Worm (Caenorhabditis elegans) whole organism, mixed stage, embryonic: ENCODE measurements around the gene R13H4.5.

Source experiments
- M03D4.4 ChIP-seq: sonication (generic microtip); optimal IDR thresholded peaks from 2 replicates; lab custom pipeline; 2017; ENCODE audit warnings: mild to moderate bottlenecking, missing genetic modification characterization, missing compliant biosample characterization
- bed-3 ChIP-seq: fragments of 200-800 bp; sonication (Bioruptor generic); optimal IDR thresholded peaks from 3 replicates; lab custom pipeline; 2018; ENCODE audit warnings: mild to moderate bottlenecking, missing genetic modification characterization, moderate library complexity, missing compliant biosample characterization
- blmp-1 ChIP-seq: fragments of 150-350 bp; optimal IDR thresholded peaks from 2 replicates; lab custom pipeline; 2014; ENCODE audit warnings: missing biosample characterization, missing genetic modification characterization
- ceh-39 ChIP-seq: fragments of 150-350 bp; optimal IDR thresholded peaks from 2 replicates; lab custom pipeline; 2014; ENCODE audit warnings: missing biosample characterization, missing genetic modification characterization
- ceh-43 ChIP-seq: fragments of 200-800 bp; sonication (Bioruptor generic); optimal IDR thresholded peaks from 2 replicates; lab custom pipeline; 2018; ENCODE audit warnings: mild to moderate bottlenecking, missing genetic modification characterization, moderate library complexity, missing compliant biosample characterization
- ceh-83 ChIP-seq: fragments of 200-800 bp; sonication (Bioruptor generic); optimal IDR thresholded peaks from 2 replicates; lab custom pipeline; 2018; ENCODE audit warnings: mild to moderate bottlenecking, missing genetic modification characterization, missing compliant biosample characterization
- ces-1 ChIP-seq: fragments of 150-350 bp; optimal IDR thresholded peaks from 2 replicates; lab custom pipeline; 2014; ENCODE audit warnings: missing biosample characterization, missing genetic modification reagents, missing genetic modification characterization
- cnd-1 ChIP-seq: fragments of 200-800 bp; sonication (Bioruptor generic); optimal IDR thresholded peaks from 2 replicates; lab custom pipeline; 2018; ENCODE audit warnings: mild to moderate bottlenecking, missing genetic modification characterization, missing compliant biosample characterization
- drap-1 ChIP-seq: fragments of 200-800 bp; sonication (Bioruptor generic); optimal IDR thresholded peaks from 3 replicates; lab custom pipeline; 2018; ENCODE audit warnings: mild to moderate bottlenecking, missing genetic modification characterization, missing compliant biosample characterization
- elt-1 ChIP-seq: sonication (generic microtip); optimal IDR thresholded peaks from 2 replicates; lab custom pipeline; 2017; ENCODE audit warnings: missing genetic modification characterization, mild to moderate bottlenecking, missing compliant biosample characterization, antibody characterized with exemption, moderate library complexity, borderline replicate concordance; ENCODE audit not compliant: insufficient read depth
- elt-3 ChIP-seq: fragments of 150-350 bp; optimal IDR thresholded peaks from 2 replicates; lab custom pipeline; 2014; ENCODE audit warnings: missing biosample characterization, missing genetic modification characterization
- flh-1 ChIP-seq: fragments of 200-800 bp; sonication (Bioruptor generic); optimal IDR thresholded peaks from 2 replicates; lab custom pipeline; 2018; ENCODE audit warnings: mild to moderate bottlenecking, missing genetic modification characterization, moderate library complexity, missing compliant biosample characterization
- ham-2 ChIP-seq: fragments of 200-800 bp; sonication (Bioruptor generic); optimal IDR thresholded peaks from 2 replicates; lab custom pipeline; 2018; ENCODE audit warnings: mild to moderate bottlenecking, missing genetic modification characterization, missing compliant biosample characterization
- hlh-1 ChIP-seq: fragments of 150-350 bp; optimal IDR thresholded peaks from 2 replicates; lab custom pipeline; 2014; ENCODE audit warnings: missing biosample characterization, missing genetic modification reagents, missing genetic modification characterization
- lin-13 ChIP-seq: fragments of 150-350 bp; optimal IDR thresholded peaks from 2 replicates; lab custom pipeline; 2014; ENCODE audit warnings: missing biosample characterization, missing genetic modification characterization
- lin-32 ChIP-seq: fragments of 200-800 bp; sonication (Bioruptor generic); optimal IDR thresholded peaks from 2 replicates; lab custom pipeline; 2018; ENCODE audit warnings: mild to moderate bottlenecking, missing genetic modification characterization, missing compliant biosample characterization
- lsy-2 ChIP-seq: fragments of 150-350 bp; optimal IDR thresholded peaks from 2 replicates; lab custom pipeline; 2014; ENCODE audit warnings: missing biosample characterization, missing genetic modification characterization
- mab-5 ChIP-seq: fragments of 150-350 bp; optimal IDR thresholded peaks from 2 replicates; lab custom pipeline; 2014; ENCODE audit warnings: missing biosample characterization, missing genetic modification characterization
- mep-1 ChIP-seq: fragments of 150-350 bp; optimal IDR thresholded peaks from 2 replicates; lab custom pipeline; 2017; ENCODE audit warnings: missing biosample characterization, missing genetic modification reagents, missing genetic modification characterization, inconsistent platforms
- mls-2 ChIP-seq: sonication (generic microtip); optimal IDR thresholded peaks from 2 replicates; lab custom pipeline; 2016; ENCODE audit warnings: mild to moderate bottlenecking, missing genetic modification characterization, moderate library complexity, missing compliant biosample characterization
- nhr-12 ChIP-seq: fragments of 150-350 bp; optimal IDR thresholded peaks from 2 replicates; lab custom pipeline; 2014; ENCODE audit warnings: missing biosample characterization, missing genetic modification characterization
- nhr-2 ChIP-seq: fragments of 150-350 bp; optimal IDR thresholded peaks from 2 replicates; lab custom pipeline; 2014; ENCODE audit warnings: missing biosample characterization, missing genetic modification characterization
- nhr-237 ChIP-seq: fragments of 150-350 bp; optimal IDR thresholded peaks from 2 replicates; lab custom pipeline; 2014; ENCODE audit warnings: missing biosample characterization, missing genetic modification characterization
- nhr-28 ChIP-seq: fragments of 150-350 bp; optimal IDR thresholded peaks from 2 replicates; lab custom pipeline; 2014; ENCODE audit warnings: missing biosample characterization, missing genetic modification characterization
- nhr-76 ChIP-seq: sonication (generic microtip); optimal IDR thresholded peaks from 2 replicates; lab custom pipeline; 2017; ENCODE audit warnings: missing biosample characterization, missing genetic modification characterization
- pha-4 ChIP-seq: fragments of 150-350 bp; optimal IDR thresholded peaks from 2 replicates; lab custom pipeline; 2018; ENCODE audit warnings: missing biosample characterization, missing genetic modification reagents, missing genetic modification characterization
- sem-2 ChIP-seq: fragments of 200-800 bp; sonication (Bioruptor generic); optimal IDR thresholded peaks from 2 replicates; lab custom pipeline; 2018; ENCODE audit warnings: mild to moderate bottlenecking, missing genetic modification characterization, missing compliant biosample characterization
- snpc-4 ChIP-seq: fragments of 150-350 bp; optimal IDR thresholded peaks from 2 replicates; lab custom pipeline; 2014; ENCODE audit warnings: missing biosample characterization, missing genetic modification characterization
- sptf-1 ChIP-seq: sonication (generic microtip); optimal IDR thresholded peaks from 2 replicates; lab custom pipeline; 2017; ENCODE audit warnings: mild to moderate bottlenecking, missing genetic modification characterization, moderate library complexity, missing compliant biosample characterization
- tbx-8 ChIP-seq: fragments of 200-800 bp; sonication (Bioruptor generic); optimal IDR thresholded peaks from 2 replicates; lab custom pipeline; 2018; ENCODE audit warnings: mild to moderate bottlenecking, missing genetic modification characterization, moderate library complexity, missing compliant biosample characterization
- unc-120 ChIP-seq: sonication (generic microtip); optimal IDR thresholded peaks from 2 replicates; lab custom pipeline; 2017; ENCODE audit warnings: missing genetic modification characterization, missing compliant biosample characterization; ENCODE audit not compliant: poor library complexity, severe bottlenecking
- unc-39 ChIP-seq: fragments of 150-350 bp; optimal IDR thresholded peaks from 2 replicates; lab custom pipeline; 2014; ENCODE audit warnings: missing biosample characterization, missing genetic modification characterization
- unc-62 ChIP-seq: fragments of 150-350 bp; optimal IDR thresholded peaks from 2 replicates; lab custom pipeline; 2014; ENCODE audit warnings: missing biosample characterization, missing genetic modification reagents, missing genetic modification characterization
- zip-8 ChIP-seq: fragments of 150-350 bp; optimal IDR thresholded peaks from 2 replicates; lab custom pipeline; 2014; ENCODE audit warnings: missing biosample characterization, missing genetic modification characterization
- ztf-11 ChIP-seq: fragments of 150-350 bp; optimal IDR thresholded peaks from 2 replicates; lab custom pipeline; 2014; ENCODE audit warnings: missing biosample characterization, missing genetic modification characterization

Gene R13H4.5

ce11 chrV:11844828-11845227, 15.6 kb upstream of the R13H4.5 start:
- no peak for TF ChIP-seq lin-32 (GFP tag; lab: Kevin White, UChicago)
- TF ChIP-seq zip-8 (tag; lab: Kevin White, UChicago) = no peak
- TF ChIP-seq unc-120 (tag; lab: Kevin White, UChicago) = peak; percentile 9
- TF ChIP-seq mls-2 = peak; percentile 56
- TF ChIP-seq nhr-12 (tag; lab: Kevin White, UChicago) = no peak
- TF ChIP-seq M03D4.4 (tag; lab: Kevin White, UChicago) = peak; percentile 39
- peak; percentile 50 for TF ChIP-seq unc-62 (GFP tag; lab: Kevin White, UChicago)
- TF ChIP-seq nhr-237 = no peak
- no peak for TF ChIP-seq flh-1
- no peak for TF ChIP-seq ceh-83
- no peak for TF ChIP-seq ceh-39 (tag; lab: Kevin White, UChicago)
- no peak for TF ChIP-seq sem-2 (GFP tag; lab: Kevin White, UChicago)
- peak; percentile 39 for TF ChIP-seq sptf-1
- peak; percentile 35 for TF ChIP-seq lin-13 (tag; lab: Kevin White, UChicago)
- peak; percentile 91 for TF ChIP-seq ces-1
- TF ChIP-seq nhr-76 (tag; lab: Kevin White, UChicago) = no peak
- no peak for TF ChIP-seq ceh-43 (GFP tag; lab: Kevin White, UChicago)
- TF ChIP-seq drap-1 = no peak
- TF ChIP-seq nhr-28 = no peak
- no peak for TF ChIP-seq unc-39 (tag; lab: Kevin White, UChicago)
- no peak for TF ChIP-seq elt-3 (tag; lab: Kevin White, UChicago)
- TF ChIP-seq blmp-1 (tag; lab: Kevin White, UChicago) = no peak
- TF ChIP-seq pha-4 (tag; lab: Kevin White, UChicago) = no peak
- TF ChIP-seq ztf-11 (tag; lab: Kevin White, UChicago) = no peak
- no peak for TF ChIP-seq snpc-4 (tag; lab: Kevin White, UChicago)
- no peak for TF ChIP-seq elt-1 (tag; lab: Kevin White, UChicago)
- TF ChIP-seq bed-3 = no peak
- no peak for TF ChIP-seq mep-1 (tag; lab: Kevin White, UChicago)
- TF ChIP-seq cnd-1 (tag; lab: Kevin White, UChicago) = peak; percentile 84
- TF ChIP-seq nhr-2 = peak; percentile 90
- peak; percentile 59 for TF ChIP-seq ham-2 (GFP tag; lab: Kevin White, UChicago)
- TF ChIP-seq lsy-2 (tag; lab: Kevin White, UChicago) = no peak
- TF ChIP-seq hlh-1 (tag; lab: Kevin White, UChicago) = peak; percentile 3
- no peak for TF ChIP-seq mab-5
- TF ChIP-seq tbx-8 (GFP tag; lab: Kevin White, UChicago) = no peak

- TF ChIP-seq zip-8 (tag; lab: Kevin White, UChicago) (no peak), cnd-1 (tag; lab: Kevin White, UChicago) (no peak), nhr-28 (no peak), ztf-11 (tag; lab: Kevin White, UChicago) (no peak), ham-2 (GFP tag; lab: Kevin White, UChicago) (no peak), mls-2 (no peak), mab-5 (no peak), hlh-1 (tag; lab: Kevin White, UChicago) (no peak), unc-39 (tag; lab: Kevin White, UChicago) (no peak), flh-1 (no peak), pha-4 (tag; lab: Kevin White, UChicago) (no peak), blmp-1 (tag; lab: Kevin White, UChicago) (no peak), nhr-76 (tag; lab: Kevin White, UChicago) (no peak), lin-32 (GFP tag; lab: Kevin White, UChicago) (no peak), unc-120 (tag; lab: Kevin White, UChicago) (no peak), sptf-1 (no peak), mep-1 (tag; lab: Kevin White, UChicago) (no peak), bed-3 (no peak), ceh-83 (no peak), lin-13 (tag; lab: Kevin White, UChicago) (no peak)
Observed at ce11 chrV:11845492-11845891, 15.0 kb upstream of the R13H4.5 start, which contains the start of gene hmp-1. hmp-1 (plus strand) TSS chrV:11845871.

DNA sequence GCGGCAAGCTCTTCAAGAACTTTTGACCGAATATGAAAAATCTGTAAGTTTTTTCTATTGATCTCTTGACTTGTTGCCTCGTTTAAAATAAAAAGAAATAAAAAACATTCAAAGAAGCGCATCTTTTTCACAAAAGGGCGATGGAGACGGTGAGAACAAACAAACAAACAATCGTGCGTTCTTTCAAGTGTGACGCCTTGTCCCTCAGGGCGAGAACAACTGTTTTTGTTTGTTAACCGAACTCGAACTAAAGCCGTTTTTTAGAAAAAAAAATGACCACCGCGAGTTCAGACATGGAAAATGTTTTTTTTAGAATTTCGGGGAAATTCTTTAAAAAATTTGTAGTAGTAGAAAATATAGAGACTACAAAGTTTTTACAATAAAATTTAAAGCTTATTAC, 13.5 kb upstream of the R13H4.5 start:
- TF ChIP-seq drap-1 (no peak), lin-13 (tag; lab: Kevin White, UChicago) (no peak), ceh-39 (tag; lab: Kevin White, UChicago) (no peak)
- TF ChIP-seq, all 35 proteins: peak for 0
